Fruit fly (Drosophila melanogaster): ENCODE results near the gene Eip93F.

- no peak for TF ChIP-seq gl (tag; optimal IDR thresholded peaks at IDR 0.05)
- no peak for TF ChIP-seq CG10348 (GFP tag; IDR thresholded peaks at IDR 0.05)
- no peak for TF ChIP-seq CG17806 (tag; optimal IDR thresholded peaks at IDR 0.05)
- peak; percentile 11 for TF ChIP-seq Pif1B (GFP tag; optimal IDR thresholded peaks at IDR 0.05)
- no peak for TF ChIP-seq CG8159 (tag; optimal IDR thresholded peaks at IDR 0.05)
- TF ChIP-seq CG9948 (tag; optimal IDR thresholded peaks at IDR 0.05) = no peak
These were observed 38.6 kb downstream of the Eip93F start for dm6 chr3R:21987546-21987945.

All from whole organism, pupa.